Worm (Caenorhabditis elegans) whole organism, L4/young adult: Measurements from ENCODE around the gene srd-28.
"Not testable (repeated sequence)": the region's sequence is repeated elsewhere in the genome, so short reads cannot be mapped to it uniquely, and the experiment has no call there.

ENCODE experiments used
- W03F9.2 ChIP-seq: fragments of 150-350 bp; optimal IDR thresholded peaks from 2 replicates; lab custom pipeline; 2014; ENCODE audit warnings: missing biosample characterization, missing genetic modification characterization
- dao-5 ChIP-seq: sonication (generic microtip); optimal IDR thresholded peaks from 2 replicates; lab custom pipeline; 2016; ENCODE audit warnings: missing genotype, missing genetic modification characterization, moderate library complexity, missing compliant biosample characterization
- him-1 ChIP-seq: sonication (generic microtip); optimal IDR thresholded peaks from 2 replicates; lab custom pipeline; 2016; ENCODE audit warnings: missing genotype, missing genetic modification reagents, missing genetic modification characterization, missing compliant biosample characterization

ce11 chrV:15211869-15212268 is 38.5 kb upstream of the srd-28 start, which contains the start of gene sri-24:
- TF ChIP-seq him-1, dao-5, W03F9.2 (tag; lab: Kevin White, UChicago): not testable (repeated sequence)
